Worm (Caenorhabditis elegans): Measurements from ENCODE around the gene adm-2.

DNA sequence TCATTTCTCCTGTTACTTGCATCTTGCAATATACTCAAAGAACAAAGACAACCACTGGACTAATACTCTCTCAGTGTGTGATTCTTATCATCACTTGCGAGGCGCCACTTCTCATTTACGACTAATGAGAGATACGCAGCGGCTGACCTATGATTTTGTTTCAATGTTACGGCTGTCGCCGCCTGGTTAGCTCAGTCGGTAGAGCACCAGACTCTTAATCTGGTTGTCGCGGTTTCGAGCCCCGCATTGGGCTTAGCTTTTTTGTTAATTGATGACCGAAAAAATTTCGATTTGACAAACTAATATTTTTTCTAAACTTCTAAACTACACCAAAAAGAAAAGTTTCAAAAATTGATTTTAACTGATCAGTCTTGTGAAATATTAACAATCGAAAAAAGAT, 28.6 kb downstream of the adm-2 start:
- TF ChIP-seq elt-3 (tag; optimal IDR thresholded peaks at IDR 0.05) (no peak), sea-2 (GFP tag; optimal IDR thresholded peaks at IDR 0.05) (no peak), ceh-28 (tag; optimal IDR thresholded peaks at IDR 0.05) (no peak), fkh-10 (GFP tag; optimal IDR thresholded peaks at IDR 0.05) (no peak), snpc-4 (tag; optimal IDR thresholded peaks at IDR 0.05) (no peak)

All from whole organism, L3 larva.